Fruit fly (Drosophila melanogaster) ovary, adult (tissue): ENCODE results near the gene CG13390.
A peak's percentile ranks its signal among the peaks of the same experiment; 100 is the strongest.

Source experiments
- CG17801 ChIP-seq: fragments of 200-800 bp; optimal IDR thresholded peaks from 2 replicates; lab custom pipeline; 2019; ENCODE audit warnings: missing biosample characterization, mild to moderate bottlenecking, missing genetic modification characterization, moderate library complexity; ENCODE audit not compliant: partially characterized antibody

Gene CG13390

dm6 chr2L:8384985-8385519 lies 8.5 kb upstream of the CG13390 start:
- TF ChIP-seq CG17801 (GFP tag; lab: Kevin White, UChicago): no peak

DNA sequence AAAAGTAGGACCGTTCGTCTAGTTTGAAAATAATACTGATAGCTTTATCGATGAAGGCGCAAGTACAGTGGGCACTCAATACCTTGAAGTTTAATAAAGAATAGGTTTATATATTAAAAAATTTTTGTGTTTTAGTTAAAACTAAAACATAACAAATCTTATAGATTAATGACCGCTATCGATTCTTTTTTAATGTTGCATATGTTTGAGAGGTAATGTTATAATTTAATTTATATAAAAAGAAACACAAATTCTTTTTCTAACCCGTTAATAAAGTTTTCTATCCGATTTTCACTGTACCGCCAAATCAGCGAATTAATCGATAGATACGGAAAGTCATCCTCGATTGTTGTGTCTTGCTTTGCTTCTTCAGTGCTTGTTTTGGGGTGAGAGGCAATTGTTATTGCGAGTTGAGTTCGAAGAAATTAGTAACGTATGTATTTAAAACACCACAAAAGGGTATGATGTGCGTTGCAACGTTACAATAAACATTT lies 7.6 kb upstream of the CG13390 start, which contains the start of the genes Dad1 and CG13384:
TSS of gene Dad1 (minus strand) at position 30 of the 494 bp plus-strand sequence.
TSS of gene CG13384 (plus strand) at position 348 of the 494 bp plus-strand sequence.
- peak; percentile 98 for TF ChIP-seq CG17801 (GFP tag; lab: Kevin White, UChicago)

DNA sequence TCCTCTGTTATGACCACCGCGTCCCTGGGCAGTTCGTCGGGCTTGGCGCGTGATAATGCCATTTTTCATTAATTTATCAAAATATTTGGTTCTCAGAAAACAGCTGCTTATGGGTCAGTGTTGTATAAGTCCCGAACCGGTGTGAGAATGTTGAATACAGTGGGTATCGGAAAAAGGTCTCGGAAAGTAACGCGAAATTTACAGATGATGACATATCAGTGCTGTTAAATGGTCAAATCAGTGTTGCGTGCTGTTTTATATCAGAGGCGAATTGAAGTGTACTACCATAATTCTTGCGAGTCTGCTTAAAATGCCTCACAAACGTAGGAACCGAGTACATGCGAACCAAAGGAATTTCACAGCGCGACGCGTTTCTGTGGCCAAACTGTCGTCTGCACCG lies 6.0 kb upstream of the CG13390 start, which contains the start of the genes CG13392 and Rcd4:
TSS of gene CG13392 (minus strand) at position 162 of the 400 bp plus-strand sequence.
TSS of gene Rcd4 (plus strand) at position 216 of the 400 bp plus-strand sequence.
- peak; percentile 63 for TF ChIP-seq CG17801 (GFP tag; lab: Kevin White, UChicago)

DNA sequence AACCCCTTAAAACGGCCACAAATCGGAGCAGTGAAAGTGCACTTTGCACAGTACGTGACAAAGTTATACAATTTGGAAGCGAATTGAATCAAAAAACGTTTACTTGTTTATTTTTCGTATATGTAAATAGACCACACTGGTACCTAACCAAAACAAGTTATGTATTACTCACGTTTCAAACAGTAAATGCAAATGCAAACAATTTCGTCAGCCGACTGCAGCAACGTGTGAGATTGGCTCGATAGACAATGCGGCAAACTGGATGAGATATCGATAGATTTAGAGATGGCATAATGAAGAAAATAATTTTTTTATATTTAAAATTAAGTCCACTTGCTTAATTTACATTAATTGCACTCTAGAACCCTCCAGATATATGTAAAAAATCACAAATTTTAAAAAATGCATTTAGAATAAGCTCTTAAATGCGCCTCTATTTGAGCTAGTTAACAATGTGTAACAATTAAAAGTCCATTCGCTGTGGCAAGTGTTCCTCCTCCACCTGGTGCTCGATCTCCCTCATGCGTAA lies 5.0 kb upstream of the CG13390 start, which contains the start of gene AlaRS:
TSS of gene AlaRS (minus strand) at position 257 of the 529 bp plus-strand sequence.
- TF ChIP-seq CG17801 (GFP tag; lab: Kevin White, UChicago): peak; percentile 72

dm6 chr2L:8374235-8374634 lies 2.4 kb downstream of the CG13390 start, which contains the start of gene Wdr82:
Gene Wdr82, plus strand, starts transcription at chr2L:8374461.
- peak; percentile 12 for TF ChIP-seq CG17801 (GFP tag; lab: Kevin White, UChicago)

DNA sequence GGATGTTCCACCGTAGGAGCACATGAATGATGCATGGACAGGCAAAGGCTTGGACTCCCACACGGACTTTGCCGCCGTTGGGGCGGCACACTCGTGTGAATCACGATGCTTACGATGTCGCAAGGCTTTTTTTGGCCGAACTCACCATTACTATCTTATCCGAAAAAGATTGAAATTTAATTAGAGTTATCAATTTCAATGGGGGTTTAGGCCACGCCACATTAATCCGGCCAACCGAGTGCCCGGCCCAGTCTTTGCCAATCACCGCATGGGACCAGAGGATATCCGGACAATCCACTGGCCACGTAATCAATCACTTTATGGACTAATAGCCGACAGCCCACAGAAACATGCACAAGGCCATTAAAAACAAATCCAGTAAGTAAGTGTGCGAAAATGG lies 4.3 kb downstream of the CG13390 start:
- TF ChIP-seq CG17801 (GFP tag; lab: Kevin White, UChicago): no peak

- peak; percentile 49 for TF ChIP-seq CG17801 (GFP tag; lab: Kevin White, UChicago)
Measured at dm6 chr2L:8371354-8371937, 5.2 kb downstream of the CG13390 start.

- peak; percentile 80 for TF ChIP-seq CG17801 (GFP tag; lab: Kevin White, UChicago)
Measured at dm6 chr2L:8370364-8371326, 6.0 kb downstream of the CG13390 start, which contains the start of gene CG17292. Gene CG17292, plus strand, starts transcription at chr2L:8370454.

DNA sequence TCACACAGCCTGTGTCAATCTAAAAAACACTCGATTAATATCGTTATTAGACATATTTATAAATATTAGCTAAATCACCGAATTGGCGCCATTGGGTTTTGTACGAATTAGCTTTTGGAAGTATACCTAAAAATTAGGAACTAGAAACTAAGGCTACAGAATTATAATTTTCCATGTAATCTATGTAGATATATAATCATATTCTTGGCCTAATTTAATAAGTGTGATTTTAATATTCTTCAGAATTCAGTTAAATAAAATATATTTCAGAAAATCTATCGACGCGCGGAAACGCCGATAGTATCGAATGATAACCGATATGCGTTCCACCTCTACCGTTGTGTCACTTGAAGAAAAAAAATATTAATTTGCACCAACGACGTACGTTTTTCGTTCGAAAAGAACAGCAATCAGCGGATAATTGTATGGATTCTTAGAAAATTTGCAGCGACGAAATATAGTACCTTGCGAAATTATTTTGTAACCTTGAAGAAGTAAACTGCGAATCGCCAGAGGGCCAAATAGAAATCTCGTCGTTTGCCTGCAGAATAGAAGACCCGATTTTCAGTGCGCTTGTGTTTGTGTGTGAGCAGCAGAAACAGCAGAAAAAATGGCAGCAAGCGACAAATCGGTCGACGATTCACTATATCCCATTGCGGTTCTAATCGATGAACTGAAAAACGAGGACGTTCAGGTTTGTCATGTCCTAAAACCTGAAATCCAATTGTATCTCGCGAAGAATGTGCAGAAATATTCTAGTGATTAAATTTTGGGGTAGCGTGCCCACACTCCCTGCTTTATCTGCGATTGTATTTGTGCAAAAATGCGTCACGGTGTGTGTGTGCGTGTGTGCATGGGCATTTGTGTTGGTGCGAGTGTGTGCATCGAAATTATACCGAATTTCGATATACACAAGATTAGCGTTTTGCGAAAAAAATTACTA lies 10.6 kb downstream of the CG13390 start, which contains the start of gene Pp2A-29B:
TSS of gene Pp2A-29B (plus strand) at position 338 of the 943 bp plus-strand sequence.
- peak; percentile 32 for TF ChIP-seq CG17801 (GFP tag; lab: Kevin White, UChicago)

DNA sequence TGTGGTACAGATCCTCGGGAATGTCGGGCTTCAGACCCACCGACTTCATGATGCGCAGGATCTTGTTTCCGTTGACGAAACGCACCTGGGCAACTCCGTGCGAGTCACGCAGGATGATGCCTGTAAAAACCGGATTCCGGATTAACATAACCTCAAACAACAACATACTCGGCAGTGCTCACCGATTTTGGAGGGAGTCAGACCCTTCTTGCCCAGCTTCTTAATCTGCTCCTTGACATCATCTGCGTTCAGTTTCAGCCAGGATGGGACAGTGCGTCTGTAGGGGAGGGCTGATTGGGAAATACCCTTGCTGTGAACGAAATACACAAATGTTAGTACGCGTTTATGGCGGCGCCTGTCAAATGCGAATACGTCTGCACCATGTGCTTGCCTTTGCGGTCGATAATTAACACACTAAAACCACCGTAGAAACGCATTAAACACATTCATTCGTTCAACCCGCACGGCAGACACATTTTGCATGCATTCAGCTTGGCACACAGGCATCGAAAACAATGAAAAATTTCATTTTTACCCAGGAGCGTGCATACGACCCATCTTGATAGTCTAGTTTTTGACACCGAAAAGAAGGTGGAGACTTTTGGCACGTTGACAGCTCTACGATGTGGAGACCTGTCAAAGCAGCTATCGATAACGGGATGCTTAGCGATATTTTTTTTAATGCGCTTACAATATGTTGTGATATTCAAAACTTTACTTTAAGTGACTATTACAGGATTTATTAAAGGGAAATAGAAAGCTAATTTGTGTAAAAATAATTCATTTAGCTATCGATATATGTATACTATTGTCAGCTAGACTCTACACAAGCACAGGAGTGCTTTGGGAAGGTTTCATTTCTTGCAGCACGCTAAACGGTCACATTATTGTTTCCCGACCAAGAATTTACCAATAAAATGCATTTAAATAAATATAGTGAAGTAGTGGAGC lies 12.3 kb downstream of the CG13390 start, which contains the start of the genes RpS13 and CSN8:
TSS of gene RpS13 (minus strand) at position 657 of the 951 bp plus-strand sequence.
TSS of gene CSN8 (plus strand) at position 850 of the 951 bp plus-strand sequence.
- TF ChIP-seq CG17801 (GFP tag; lab: Kevin White, UChicago): peak; percentile 53

DNA sequence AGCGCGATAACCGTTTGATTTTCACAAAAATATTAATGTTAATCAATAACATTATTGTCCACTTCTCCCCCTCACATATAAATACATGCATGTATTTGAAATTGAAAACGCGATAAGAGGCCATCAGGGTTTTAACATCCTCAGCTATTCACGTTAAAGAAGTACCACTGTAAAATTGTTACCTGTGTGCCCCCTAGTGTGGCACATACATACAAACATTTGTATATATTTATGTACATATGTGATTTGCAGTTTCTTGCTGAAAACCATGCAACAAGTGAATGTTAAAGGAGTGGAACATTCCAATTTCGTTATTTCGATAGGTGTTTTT lies 13.7 kb downstream of the CG13390 start:
- TF ChIP-seq CG17801 (GFP tag; lab: Kevin White, UChicago): no peak
